Worm (Caenorhabditis elegans): ENCODE results near the gene F10C1.3.
A peak's percentile ranks its signal among the peaks of the same experiment; 100 is the strongest.

Gene F10C1.3

ce11 chrII:5779866-5780265 is 22.3 kb upstream of the F10C1.3 start:
- TF ChIP-seq nhr-76 (tag; optimal IDR thresholded peaks at IDR 0.05), result no peak
- peak; percentile 42 for TF ChIP-seq unc-120 (tag; optimal IDR thresholded peaks at IDR 0.05; ENCODE audit: poor library complexity, severe bottlenecking)
- peak; percentile 18 for TF ChIP-seq hlh-1 (tag; optimal IDR thresholded peaks at IDR 0.05)
- TF ChIP-seq sem-2 (GFP tag; optimal IDR thresholded peaks at IDR 0.05), result no peak
- peak; percentile 44 for TF ChIP-seq ces-1 (GFP tag; optimal IDR thresholded peaks at IDR 0.05)

- TF ChIP-seq tbx-8 (GFP tag; optimal IDR thresholded peaks at IDR 0.05) (no peak), nhr-2 (tag; optimal IDR thresholded peaks at IDR 0.05) (peak; percentile 94)
Observed at ce11 chrII:5777372-5777771, 19.8 kb upstream of the F10C1.3 start.

- TF ChIP-seq pha-4 (tag; optimal IDR thresholded peaks at IDR 0.05), result no peak
- TF ChIP-seq nhr-237 (tag; optimal IDR thresholded peaks at IDR 0.05), result no peak
- no peak for TF ChIP-seq sptf-1 (tag; optimal IDR thresholded peaks at IDR 0.05)
- no peak for TF ChIP-seq unc-39 (tag; optimal IDR thresholded peaks at IDR 0.05)
- no peak for TF ChIP-seq blmp-1 (tag; optimal IDR thresholded peaks at IDR 0.05)
- TF ChIP-seq ces-1 (GFP tag; optimal IDR thresholded peaks at IDR 0.05), result no peak
- no peak for TF ChIP-seq tbx-8 (GFP tag; optimal IDR thresholded peaks at IDR 0.05)
- no peak for TF ChIP-seq ztf-11 (tag; optimal IDR thresholded peaks at IDR 0.05)
- TF ChIP-seq ceh-83 (GFP tag; optimal IDR thresholded peaks at IDR 0.05), result no peak
Observed at ce11 chrII:5774879-5775278, 17.3 kb upstream of the F10C1.3 start.

DNA sequence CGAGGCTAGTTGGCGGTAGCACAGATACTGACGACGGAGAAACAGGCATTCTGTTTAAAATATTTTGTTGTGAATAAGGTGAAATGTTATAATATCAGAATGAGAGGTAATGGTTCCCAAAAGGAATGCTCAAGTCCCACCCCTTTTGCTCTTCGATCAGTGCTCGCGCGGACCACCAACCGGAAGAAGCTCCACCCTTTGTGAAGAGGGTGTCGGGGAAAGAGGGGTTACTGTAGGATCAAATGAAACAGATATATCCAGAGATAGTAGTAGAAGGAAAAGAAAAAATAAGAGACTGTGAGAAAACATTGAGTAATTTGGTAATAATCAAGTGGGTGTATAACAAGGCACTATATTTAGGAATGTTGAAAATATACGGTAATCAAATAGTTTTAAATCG is 16.6 kb upstream of the F10C1.3 start, which contains the start of the genes dmd-5 and F10C1.1:
Gene dmd-5 (minus strand): TSS at position 101 of the 400 bp plus-strand sequence.
Gene F10C1.1 (plus strand): TSS at position 110 of the 400 bp plus-strand sequence.
- TF ChIP-seq lin-32 (GFP tag; optimal IDR thresholded peaks at IDR 0.05) (no peak), sptf-1 (tag; optimal IDR thresholded peaks at IDR 0.05) (no peak), tbx-8 (GFP tag; optimal IDR thresholded peaks at IDR 0.05) (no peak), blmp-1 (tag; optimal IDR thresholded peaks at IDR 0.05) (no peak), ceh-83 (GFP tag; optimal IDR thresholded peaks at IDR 0.05) (no peak), cnd-1 (tag; optimal IDR thresholded peaks at IDR 0.05) (no peak), elt-1 (tag; optimal IDR thresholded peaks at IDR 0.05; ENCODE audit: borderline replicate concordance, insufficient read depth) (no peak), nhr-28 (tag; optimal IDR thresholded peaks at IDR 0.05) (no peak), bed-3 (GFP tag; optimal IDR thresholded peaks at IDR 0.05) (no peak), drap-1 (GFP tag; optimal IDR thresholded peaks at IDR 0.05) (no peak), nhr-76 (tag; optimal IDR thresholded peaks at IDR 0.05) (no peak), sem-2 (GFP tag; optimal IDR thresholded peaks at IDR 0.05) (no peak), hlh-1 (tag; optimal IDR thresholded peaks at IDR 0.05) (no peak), ham-2 (GFP tag; optimal IDR thresholded peaks at IDR 0.05) (no peak), ceh-43 (GFP tag; optimal IDR thresholded peaks at IDR 0.05) (no peak), nhr-2 (tag; optimal IDR thresholded peaks at IDR 0.05) (no peak), pha-4 (tag; optimal IDR thresholded peaks at IDR 0.05) (no peak), nhr-12 (tag; optimal IDR thresholded peaks at IDR 0.05) (no peak), ceh-39 (tag; optimal IDR thresholded peaks at IDR 0.05) (no peak)

DNA sequence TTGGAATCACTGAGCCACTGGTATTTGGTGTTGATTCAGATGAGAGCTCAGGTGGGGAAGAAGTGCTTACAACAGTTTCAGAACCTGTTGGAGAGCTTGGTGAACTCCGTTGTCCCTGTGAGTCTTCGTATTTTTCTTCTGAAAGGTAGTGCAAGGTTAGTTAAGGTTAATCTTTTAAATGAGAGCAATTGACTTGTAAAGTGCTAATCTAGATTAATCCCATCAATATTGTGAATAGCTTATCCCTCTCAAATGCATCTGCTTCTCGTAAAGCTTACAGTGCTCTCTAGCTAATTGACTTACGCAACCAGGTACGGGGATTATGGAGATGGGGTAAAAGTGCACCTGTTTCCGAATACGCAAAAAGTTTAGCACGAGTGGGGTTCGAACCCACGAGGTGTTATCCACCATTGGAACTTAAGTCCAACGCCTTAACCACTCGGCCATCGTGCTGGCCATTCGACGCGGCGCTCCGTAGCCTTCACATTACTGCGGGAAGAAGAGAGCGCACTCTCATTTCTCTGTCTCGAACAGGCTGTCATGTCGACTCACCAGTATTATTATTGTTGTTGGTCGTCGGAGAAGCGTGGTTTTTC is 15.1 kb upstream of the F10C1.3 start:
- peak; percentile 57 for TF ChIP-seq lin-32 (GFP tag; optimal IDR thresholded peaks at IDR 0.05)
- TF ChIP-seq zip-8 (tag; optimal IDR thresholded peaks at IDR 0.05), result peak; percentile 10
- TF ChIP-seq nhr-76 (tag; optimal IDR thresholded peaks at IDR 0.05), result no peak
- no peak for TF ChIP-seq mab-5 (tag; optimal IDR thresholded peaks at IDR 0.05)
- TF ChIP-seq ces-1 (GFP tag; optimal IDR thresholded peaks at IDR 0.05), result peak; percentile 36
- TF ChIP-seq sptf-1 (tag; optimal IDR thresholded peaks at IDR 0.05), result peak; percentile 85
- peak; percentile 82 for TF ChIP-seq drap-1 (GFP tag; optimal IDR thresholded peaks at IDR 0.05)
- TF ChIP-seq lin-13 (tag; optimal IDR thresholded peaks at IDR 0.05), result no peak
- no peak for TF ChIP-seq tbx-8 (GFP tag; optimal IDR thresholded peaks at IDR 0.05)
- peak; percentile 43 for TF ChIP-seq cnd-1 (tag; optimal IDR thresholded peaks at IDR 0.05)
- TF ChIP-seq nhr-2 (tag; optimal IDR thresholded peaks at IDR 0.05), result peak; percentile 70
- TF ChIP-seq elt-1 (tag; optimal IDR thresholded peaks at IDR 0.05; ENCODE audit: borderline replicate concordance, insufficient read depth), result no peak
- TF ChIP-seq mep-1 (tag; optimal IDR thresholded peaks at IDR 0.05), result no peak
- TF ChIP-seq nhr-12 (tag; optimal IDR thresholded peaks at IDR 0.05), result no peak
- TF ChIP-seq lsy-2 (tag; optimal IDR thresholded peaks at IDR 0.05), result no peak
- TF ChIP-seq ham-2 (GFP tag; optimal IDR thresholded peaks at IDR 0.05), result peak; percentile 82
- TF ChIP-seq flh-1 (GFP tag; optimal IDR thresholded peaks at IDR 0.05), result no peak
- peak; percentile 34 for TF ChIP-seq bed-3 (GFP tag; optimal IDR thresholded peaks at IDR 0.05)
- TF ChIP-seq M03D4.4 (tag; optimal IDR thresholded peaks at IDR 0.05), result peak; percentile 78
- peak; percentile 47 for TF ChIP-seq sem-2 (GFP tag; optimal IDR thresholded peaks at IDR 0.05)
- no peak for TF ChIP-seq nhr-237 (tag; optimal IDR thresholded peaks at IDR 0.05)
- no peak for TF ChIP-seq pha-4 (tag; optimal IDR thresholded peaks at IDR 0.05)
- no peak for TF ChIP-seq unc-62 (GFP tag; optimal IDR thresholded peaks at IDR 0.05)
- peak; percentile 56 for TF ChIP-seq unc-120 (tag; optimal IDR thresholded peaks at IDR 0.05; ENCODE audit: poor library complexity, severe bottlenecking)
- TF ChIP-seq hlh-1 (tag; optimal IDR thresholded peaks at IDR 0.05), result peak; percentile 7
- no peak for TF ChIP-seq snpc-4 (tag; optimal IDR thresholded peaks at IDR 0.05)
- TF ChIP-seq unc-39 (tag; optimal IDR thresholded peaks at IDR 0.05), result no peak
- peak; percentile 9 for TF ChIP-seq ceh-43 (GFP tag; optimal IDR thresholded peaks at IDR 0.05)
- peak; percentile 87 for TF ChIP-seq mls-2 (tag; optimal IDR thresholded peaks at IDR 0.05)
- peak; percentile 62 for TF ChIP-seq ceh-83 (GFP tag; optimal IDR thresholded peaks at IDR 0.05)
- no peak for TF ChIP-seq ceh-39 (tag; optimal IDR thresholded peaks at IDR 0.05)
- TF ChIP-seq elt-3 (tag; optimal IDR thresholded peaks at IDR 0.05), result no peak
- no peak for TF ChIP-seq nhr-28 (tag; optimal IDR thresholded peaks at IDR 0.05)
- TF ChIP-seq blmp-1 (tag; optimal IDR thresholded peaks at IDR 0.05), result no peak
- no peak for TF ChIP-seq ztf-11 (tag; optimal IDR thresholded peaks at IDR 0.05)

All from whole organism, mixed stage, embryonic.